Fruit fly (Drosophila melanogaster) S2 (cell line): ENCODE data around the gene Npc2c.

Experiments
- CG8478 ChIP-seq: fragments of >200 bp; optimal IDR thresholded peaks from 2 replicates; lab custom pipeline; 2018
- CTCF ChIP-seq, 2 experiments: fragments of >200 bp; optimal IDR thresholded peaks; 2 replicates each; lab custom pipeline; 2018

DNA sequence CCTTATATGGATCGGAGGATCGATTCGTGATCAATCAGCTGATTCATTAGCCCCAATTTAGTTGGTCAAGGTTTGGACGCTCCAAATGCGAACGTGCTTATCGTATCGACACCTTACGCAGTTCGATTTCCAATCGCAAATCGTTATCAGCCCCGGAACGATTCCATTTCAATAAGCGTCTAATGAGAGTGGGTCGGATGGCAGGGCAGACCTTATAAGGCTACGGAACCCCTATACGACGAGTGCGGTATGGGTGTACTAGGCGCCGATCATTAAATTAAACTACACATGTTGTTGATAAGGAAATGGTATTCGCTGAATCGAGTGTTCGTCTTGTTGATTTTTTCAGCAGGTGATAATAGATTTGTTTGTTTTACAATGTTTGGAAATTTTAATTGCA is 24.3 kb upstream of the Npc2c start:
- TF ChIP-seq CG8478 (lab: Kevin White, UChicago) (no peak), CTCF (optimal IDR thresholded peaks at IDR 0.05; lab: Kevin White, UChicago) (no peak)
